Fruit fly (Drosophila melanogaster) whole organism, embryonic: ENCODE data around the gene Non3.

Source experiments
- CG10543 ChIP-seq: fragments of 200-800 bp; sonication (Bioruptor generic); optimal IDR thresholded peaks from 3 replicates; lab custom pipeline; 2017; ENCODE audit warnings: missing biosample characterization, mild to moderate bottlenecking, missing genetic modification characterization, moderate library complexity
- CG11723 ChIP-seq: fragments of 200-800 bp; sonication (Bioruptor generic); optimal IDR thresholded peaks from 2 replicates; lab custom pipeline; 2017; ENCODE audit warnings: missing biosample characterization, mild to moderate bottlenecking, missing genetic modification characterization
- CG1529 ChIP-seq: fragments of 200-800 bp; sonication (Bioruptor generic); optimal IDR thresholded peaks from 3 replicates; lab custom pipeline; 2018; ENCODE audit warnings: missing biosample characterization, missing genetic modification characterization
- CG7357 ChIP-seq: fragments of 200-800 bp; sonication (Bioruptor generic); IDR thresholded peaks from 3 replicates; pipeline ENCODE4 v1.3.6; 2022; ENCODE audit warnings: missing biosample characterization, missing genetic modification characterization
- CG7963 ChIP-seq: fragments of 200-800 bp; sonication (Bioruptor generic); IDR thresholded peaks from 3 replicates; pipeline ENCODE4 v1.3.6; 2022; ENCODE audit warnings: missing biosample characterization, missing genetic modification characterization; ENCODE audit not compliant: partially characterized antibody
- Fer3 ChIP-seq: fragments of 200-800 bp; sonication (Bioruptor generic); optimal IDR thresholded peaks from 2 replicates; lab custom pipeline; 2018; ENCODE audit warnings: missing biosample characterization, mild to moderate bottlenecking, missing genetic modification characterization, moderate library complexity
- al ChIP-seq: fragments of 200-800 bp; sonication (Bioruptor generic); IDR thresholded peaks from 2 replicates; pipeline ENCODE4 v1.3.6; 2022; ENCODE audit warnings: missing biosample characterization, missing genetic modification characterization
- cato ChIP-seq: fragments of 200-800 bp; sonication (Bioruptor generic); optimal IDR thresholded peaks from 2 replicates; lab custom pipeline; 2016; ENCODE audit warnings: missing biosample characterization, missing genetic modification characterization, borderline replicate concordance
- fu2 ChIP-seq: fragments of 200-800 bp; sonication (Bioruptor generic); optimal IDR thresholded peaks from 2 replicates; lab custom pipeline; 2016; ENCODE audit warnings: missing biosample characterization, missing genetic modification characterization
- gcm ChIP-seq: fragments of 200-800 bp; sonication (Bioruptor generic); optimal IDR thresholded peaks from 2 replicates; lab custom pipeline; 2019; ENCODE audit warnings: missing biosample characterization, mild to moderate bottlenecking, missing genetic modification characterization, moderate library complexity
- kay ChIP-seq: fragments of 200-800 bp; sonication (Bioruptor generic); optimal IDR thresholded peaks from 2 replicates; lab custom pipeline; 2016; ENCODE audit warnings: missing biosample characterization, missing genetic modification characterization
- maf-S ChIP-seq: fragments of 200-800 bp; sonication (Bioruptor generic); optimal IDR thresholded peaks from 2 replicates; lab custom pipeline; 2016; ENCODE audit warnings: missing biosample characterization, missing genetic modification characterization
- pfk ChIP-seq: fragments of 200-800 bp; sonication (Bioruptor generic); optimal IDR thresholded peaks from 2 replicates; lab custom pipeline; 2018; ENCODE audit warnings: missing biosample characterization, mild to moderate bottlenecking, missing genetic modification characterization, moderate library complexity

DNA sequence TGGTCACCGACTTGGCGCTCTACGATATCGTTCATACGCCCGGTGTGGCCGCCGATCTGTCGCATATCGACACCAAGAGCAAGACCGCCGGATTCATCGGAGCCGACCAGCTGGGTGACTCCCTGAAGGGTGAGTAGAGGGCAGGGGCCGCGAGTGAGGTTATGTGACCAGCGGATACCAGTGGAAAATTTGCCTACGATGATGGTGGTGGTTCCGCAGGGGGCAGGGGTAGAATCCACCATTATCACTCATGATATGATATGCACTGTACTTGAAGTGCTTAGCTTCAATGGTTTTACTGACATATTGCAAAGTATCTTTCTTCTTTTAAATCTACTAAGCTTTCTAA is 3.3 kb downstream of the Non3 start:
- TF ChIP-seq kay (GFP tag; lab: Kevin White, UChicago) (no peak), CG7963 (GFP tag; lab: Robert Waterston, UW) (no peak), gcm (GFP tag; lab: Kevin White, UChicago) (peak; percentile 44), cato (GFP tag; lab: Kevin White, UChicago) (no peak), Fer3 (tag; lab: Kevin White, UChicago) (no peak), CG1529 (GFP tag; lab: Kevin White, UChicago) (no peak), CG11723 (GFP tag; lab: Kevin White, UChicago) (no peak), maf-S (GFP tag; lab: Kevin White, UChicago) (no peak), CG7357 (GFP tag; lab: Robert Waterston, UW) (no peak), fu2 (GFP tag; lab: Kevin White, UChicago) (peak; percentile 20), pfk (GFP tag; lab: Kevin White, UChicago) (no peak), CG10543 (GFP tag; lab: Kevin White, UChicago) (no peak), al (GFP tag; lab: Robert Waterston, UW) (no peak)
